Worm (Caenorhabditis elegans): ENCODE measurements around the gene ltd-1.

Gene ltd-1

ce11 chrII:8075324-8075810 lies 17.2 kb downstream of the ltd-1 start, which contains the start of gene K02C4.2 (continued):
- TF ChIP-seq lim-7 (GFP tag; IDR thresholded peaks at IDR 0.05) (peak; percentile 92), hlh-30 (tag; optimal IDR thresholded peaks at IDR 0.05; ENCODE audit: insufficient read depth) (peak; percentile 88), daf-8 (GFP tag; IDR thresholded peaks at IDR 0.05) (no peak), F44E2.7 (GFP tag; IDR thresholded peaks at IDR 0.05) (0 out of 2 replicates have a peak, but pooled peaks have one; percentile 66)

DNA sequence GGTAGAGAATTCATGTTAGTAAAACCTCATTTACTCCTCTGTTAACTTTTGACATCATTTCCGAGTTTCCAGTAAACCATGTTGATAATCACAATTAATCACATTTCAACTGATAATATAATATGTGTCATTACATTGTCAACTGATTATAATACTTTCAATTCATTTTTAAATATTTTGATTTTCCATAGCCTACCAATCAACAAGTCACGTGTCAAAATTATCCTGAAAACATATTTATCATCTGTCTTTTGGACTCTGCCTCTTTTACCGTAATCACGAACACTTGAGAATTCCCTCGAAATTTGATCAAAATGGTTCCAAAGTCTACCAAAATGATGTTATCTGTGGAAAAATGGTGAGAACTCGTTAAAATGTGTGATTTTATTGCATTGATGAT lies 18.5 kb downstream of the ltd-1 start:
- no peak for TF ChIP-seq lin-13 (GFP tag; optimal IDR thresholded peaks at IDR 0.05)
- TF ChIP-seq dmd-6 (GFP tag; IDR thresholded peaks at IDR 0.05), result peak; percentile 36; the same call in 1 of the 2 replicates
- TF ChIP-seq daf-16 (GFP tag; optimal IDR thresholded peaks at IDR 0.05), result no peak
- peak; percentile 91 for TF ChIP-seq daf-16 (tag; optimal IDR thresholded peaks at IDR 0.05)
- 0 out of 2 replicates have a peak, but pooled peaks have one; percentile 31 for TF ChIP-seq php-3 (GFP tag; IDR thresholded peaks at IDR 0.05)
- peak; percentile 7 for TF ChIP-seq nhr-28 (tag; optimal IDR thresholded peaks at IDR 0.05)
- no peak for TF ChIP-seq nhr-237 (tag; optimal IDR thresholded peaks at IDR 0.05)
- no peak for TF ChIP-seq tag-97 (GFP tag; IDR thresholded peaks at IDR 0.05)
- peak; percentile 38 for TF ChIP-seq hlh-11 (tag; optimal IDR thresholded peaks at IDR 0.05)
- TF ChIP-seq dve-1 (tag; optimal IDR thresholded peaks at IDR 0.05; ENCODE audit: insufficient read depth), result peak; percentile 77
- no peak for TF ChIP-seq unc-130 (GFP tag; optimal IDR thresholded peaks at IDR 0.05)
- TF ChIP-seq ces-1 (GFP tag; optimal IDR thresholded peaks at IDR 0.05), result no peak
- TF ChIP-seq F37D6.2 (tag; optimal IDR thresholded peaks at IDR 0.05), result no peak
- no peak for TF ChIP-seq mdt-29 (GFP tag; IDR thresholded peaks at IDR 0.05)
- no peak for TF ChIP-seq aly-2 (tag; optimal IDR thresholded peaks at IDR 0.05)
- peak; percentile 2 for TF ChIP-seq hlh-30 (tag; optimal IDR thresholded peaks at IDR 0.05; ENCODE audit: insufficient read depth)

DNA sequence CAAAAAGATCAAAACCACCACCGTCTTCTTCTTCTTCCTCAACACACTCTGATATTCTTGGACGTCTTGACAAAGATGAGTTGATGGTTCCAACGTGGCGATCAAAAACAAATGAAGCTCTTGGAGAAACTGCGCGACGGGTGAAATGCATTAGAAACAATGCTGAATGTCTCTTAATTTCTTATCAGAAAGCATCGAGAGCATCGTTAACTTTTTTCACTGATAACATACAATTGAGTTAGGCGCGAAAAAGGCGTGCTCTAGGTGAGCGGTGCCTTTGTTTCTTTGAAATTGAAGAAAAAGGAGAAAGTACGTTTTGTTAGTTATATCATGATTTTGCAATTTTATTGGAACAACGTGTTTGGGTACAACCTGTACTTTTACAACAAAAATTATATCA lies 19.3 kb downstream of the ltd-1 start, which contains the start of gene gpcp-2:
TSS of gene gpcp-2 (minus strand) at position 153 of the 400 bp plus-strand sequence.
- TF ChIP-seq aha-1 (tag) (no peak), dve-1 (tag; optimal IDR thresholded peaks at IDR 0.05; ENCODE audit: insufficient read depth) (peak; percentile 48), lsy-2 (tag; optimal IDR thresholded peaks at IDR 0.05) (no peak), pqm-1 (tag; optimal IDR thresholded peaks at IDR 0.05) (peak; percentile 66), daf-16 (GFP tag; optimal IDR thresholded peaks at IDR 0.05) (no peak), daf-16 (tag; optimal IDR thresholded peaks at IDR 0.05) (peak; percentile 29), unc-39 (tag; optimal IDR thresholded peaks at IDR 0.05) (no peak), lim-7 (GFP tag; IDR thresholded peaks at IDR 0.05) (no peak), ces-1 (GFP tag; optimal IDR thresholded peaks at IDR 0.05) (no peak), hif-1 (tag; optimal IDR thresholded peaks at IDR 0.05) (no peak), dmd-6 (GFP tag; IDR thresholded peaks at IDR 0.05) (peak; percentile 45), F26F4.8 (GFP tag; conservative IDR thresholded peaks at IDR 0.05) (no peak), jun-1 (tag; optimal IDR thresholded peaks at IDR 0.05) (no peak)

ce11 chrII:8071801-8072544 lies 20.6 kb downstream of the ltd-1 start:
- TF ChIP-seq lin-1 (GFP tag; IDR thresholded peaks at IDR 0.05), result no peak
- TF ChIP-seq ZK546.5 (tag; optimal IDR thresholded peaks at IDR 0.05), result no peak
- TF ChIP-seq nhr-28 (tag; optimal IDR thresholded peaks at IDR 0.05), result peak; percentile 16
- TF ChIP-seq nhr-11 (tag; optimal IDR thresholded peaks at IDR 0.05), result peak; percentile 54
- TF ChIP-seq fos-1 (tag; optimal IDR thresholded peaks at IDR 0.05), result no peak
- no peak for TF ChIP-seq gei-8 (GFP tag; optimal IDR thresholded peaks at IDR 0.05)
- TF ChIP-seq T26A8.4 (GFP tag; IDR thresholded peaks at IDR 0.05), result 0 out of 2 replicates have a peak, but pooled peaks have one; percentile 23
- no peak for TF ChIP-seq egl-27 (tag; optimal IDR thresholded peaks at IDR 0.05)
- 0 out of 2 replicates have a peak, but pooled peaks have one; percentile 28 for TF ChIP-seq lin-38 (GFP tag; IDR thresholded peaks at IDR 0.05)
- TF ChIP-seq mxl-3 (GFP tag; optimal IDR thresholded peaks at IDR 0.05), result peak; percentile 69
- TF ChIP-seq ceh-20 (GFP tag; IDR thresholded peaks at IDR 0.05), result peak; percentile 74; the same call in 1 of the 2 replicates
- TF ChIP-seq mep-1 (tag; optimal IDR thresholded peaks at IDR 0.05), result peak; percentile 57
- peak; percentile 58; the same call in 1 of the 2 replicates for TF ChIP-seq hmg-1.1 (GFP tag; IDR thresholded peaks at IDR 0.05)
- TF ChIP-seq hlh-30 (tag; optimal IDR thresholded peaks at IDR 0.05; ENCODE audit: insufficient read depth), result peak; percentile 94
- peak in 1 of 2 experiments; percentile 63 for TF ChIP-seq daf-16 (GFP tag; optimal IDR thresholded peaks at IDR 0.05)
- TF ChIP-seq daf-16 (tag; optimal IDR thresholded peaks at IDR 0.05), result no peak
- no peak for TF ChIP-seq duxl-1 (tag; optimal IDR thresholded peaks at IDR 0.05; ENCODE audit: poor library complexity)
- TF ChIP-seq ztf-11 (tag; optimal IDR thresholded peaks at IDR 0.05), result no peak
- peak; percentile 96 for TF ChIP-seq aha-1 (tag)
- TF ChIP-seq nhr-48 (tag; optimal IDR thresholded peaks at IDR 0.05), result peak; percentile 81
- TF ChIP-seq ZK337.2 (GFP tag; IDR thresholded peaks at IDR 0.05), result no peak
- TF ChIP-seq aly-2 (tag; optimal IDR thresholded peaks at IDR 0.05), result no peak
- peak; percentile 24 to 67 for TF ChIP-seq mdl-1 (tag; optimal IDR thresholded peaks at IDR 0.05)
